Worm (Caenorhabditis elegans) whole organism, L2 larva: Measurements from ENCODE around the gene gln-5.

Experiments used
- C34F6.9 ChIP-seq: fragments of 150-350 bp; optimal IDR thresholded peaks from 2 replicates; lab custom pipeline; 2014; ENCODE audit warnings: missing biosample characterization, missing genetic modification characterization
- R02D3.7 ChIP-seq: fragments of 150-350 bp; optimal IDR thresholded peaks from 2 replicates; lab custom pipeline; 2014; ENCODE audit warnings: missing biosample characterization, missing genetic modification characterization
- ZK546.5 ChIP-seq: sonication (generic microtip); optimal IDR thresholded peaks from 2 replicates; lab custom pipeline; 2017; ENCODE audit warnings: missing biosample characterization, missing genetic modification characterization
- alr-1 ChIP-seq: fragments of 150-350 bp; optimal IDR thresholded peaks from 2 replicates; lab custom pipeline; 2014; ENCODE audit warnings: missing biosample characterization, missing genetic modification characterization
- aly-2 ChIP-seq: fragments of 150-350 bp; optimal IDR thresholded peaks from 2 replicates; lab custom pipeline; 2014; ENCODE audit warnings: missing biosample characterization, missing genetic modification characterization
- blmp-1 ChIP-seq: sonication (generic microtip); optimal IDR thresholded peaks from 2 replicates; lab custom pipeline; 2017; ENCODE audit warnings: missing genetic modification characterization, mild to moderate bottlenecking, missing compliant biosample characterization, antibody characterized with exemption, moderate library complexity; ENCODE audit not compliant: insufficient read depth
- ceh-16 ChIP-seq: fragments of 150-350 bp; optimal IDR thresholded peaks from 2 replicates; lab custom pipeline; 2014; ENCODE audit warnings: missing biosample characterization, missing genetic modification characterization
- ceh-82 ChIP-seq: fragments of 150-350 bp; optimal IDR thresholded peaks from 2 replicates; lab custom pipeline; 2014; ENCODE audit warnings: missing biosample characterization, missing genetic modification characterization
- elt-3 ChIP-seq: sonication (generic microtip); optimal IDR thresholded peaks from 2 replicates; lab custom pipeline; 2017; ENCODE audit warnings: missing biosample characterization, missing genetic modification characterization
- gmeb-1 ChIP-seq: fragments of 150-350 bp; optimal IDR thresholded peaks from 2 replicates; lab custom pipeline; 2014; ENCODE audit warnings: missing biosample characterization, missing genetic modification characterization
- lin-11 ChIP-seq: fragments of 150-350 bp; sonication (generic microtip); optimal IDR thresholded peaks from 2 replicates; lab custom pipeline; 2014; ENCODE audit warnings: missing biosample characterization, missing genetic modification characterization, inconsistent platforms, mixed read lengths
- lin-13 ChIP-seq: fragments of 150-350 bp; optimal IDR thresholded peaks from 2 replicates; lab custom pipeline; 2014; ENCODE audit warnings: missing biosample characterization, missing genetic modification reagents, missing genetic modification characterization
- lsy-2 ChIP-seq, 2 experiments: fragments of 150-350 bp in 1 of 2; sonication (generic microtip) in 1 of 2; optimal IDR thresholded peaks; 2 replicates each; lab custom pipeline; 2014 to 2017; ENCODE audit warnings: missing biosample characterization in 2 of 2, missing genetic modification characterization in 2 of 2
- mab-5 ChIP-seq: fragments of 150-350 bp; optimal IDR thresholded peaks from 2 replicates; lab custom pipeline; 2014; ENCODE audit warnings: missing biosample characterization, missing genetic modification characterization
- mdl-1 ChIP-seq, 2 experiments: fragments of 150-350 bp in 1 of 2; sonication (generic microtip) in 1 of 2; optimal IDR thresholded peaks; 2 replicates each; lab custom pipeline; 2017; ENCODE audit warnings: missing biosample characterization in 2 of 2, missing genetic modification characterization in 2 of 2
- nhr-10 ChIP-seq: sonication (generic microtip); optimal IDR thresholded peaks from 2 replicates; lab custom pipeline; 2017; ENCODE audit warnings: missing biosample characterization, missing genetic modification characterization
- nhr-11 ChIP-seq: fragments of 150-350 bp; optimal IDR thresholded peaks from 2 replicates; lab custom pipeline; 2014; ENCODE audit warnings: missing biosample characterization, missing genetic modification characterization
- nhr-12 ChIP-seq: fragments of 150-350 bp; optimal IDR thresholded peaks from 2 replicates; lab custom pipeline; 2014; ENCODE audit warnings: missing biosample characterization, missing genetic modification characterization
- nhr-129 ChIP-seq: fragments of 150-350 bp; optimal IDR thresholded peaks from 2 replicates; lab custom pipeline; 2014; ENCODE audit warnings: missing biosample characterization, missing genetic modification characterization
- nhr-21 ChIP-seq: fragments of 150-350 bp; optimal IDR thresholded peaks from 2 replicates; lab custom pipeline; 2014; ENCODE audit warnings: missing biosample characterization, missing genetic modification characterization
- nhr-237 ChIP-seq: fragments of 150-350 bp; optimal IDR thresholded peaks from 2 replicates; lab custom pipeline; 2014; ENCODE audit warnings: missing biosample characterization, missing genetic modification characterization
- nhr-77 ChIP-seq: fragments of 150-350 bp; optimal IDR thresholded peaks from 2 replicates; lab custom pipeline; 2014; ENCODE audit warnings: missing biosample characterization, missing genetic modification characterization
- peb-1 ChIP-seq: fragments of 150-350 bp; optimal IDR thresholded peaks from 2 replicates; lab custom pipeline; 2014; ENCODE audit warnings: missing biosample characterization, missing genetic modification characterization
- skn-1 ChIP-seq: sonication (generic microtip); optimal IDR thresholded peaks from 2 replicates; lab custom pipeline; 2017; ENCODE audit warnings: missing biosample characterization, missing genetic modification characterization
- sma-9 ChIP-seq, 2 experiments: fragments of 150-350 bp in 1 of 2; sonication (generic microtip) in 1 of 2; optimal IDR thresholded peaks; 2 replicates each; lab custom pipeline; 2014 to 2016; ENCODE audit warnings: missing genetic modification characterization in 2 of 2, mild to moderate bottlenecking in 1 of 2, missing biosample characterization in 1 of 2, missing compliant biosample characterization in 1 of 2, missing genetic modification reagents in 1 of 2, moderate library complexity in 1 of 2
- snpc-4 ChIP-seq: fragments of 150-350 bp; optimal IDR thresholded peaks from 2 replicates; lab custom pipeline; 2014; ENCODE audit warnings: missing biosample characterization, missing genetic modification characterization
- unc-55 ChIP-seq: fragments of 150-350 bp; sonication (generic microtip); optimal IDR thresholded peaks from 3 replicates; lab custom pipeline; 2014; ENCODE audit warnings: missing biosample characterization, missing genetic modification reagents, missing genetic modification characterization
- unc-62 ChIP-seq: fragments of 150-350 bp; optimal IDR thresholded peaks from 2 replicates; lab custom pipeline; 2014; ENCODE audit warnings: missing biosample characterization, missing genetic modification reagents, missing genetic modification characterization
- zag-1 ChIP-seq: fragments of 150-350 bp; optimal IDR thresholded peaks from 2 replicates; lab custom pipeline; 2014; ENCODE audit warnings: missing biosample characterization, missing genetic modification characterization
- ztf-11 ChIP-seq: sonication (generic microtip); optimal IDR thresholded peaks from 2 replicates; lab custom pipeline; 2017; ENCODE audit warnings: missing biosample characterization, missing genetic modification characterization

The gln-5 gene

ce11 chrIV:17278363-17278762 lies 4.9 kb upstream of the gln-5 start (continued):
- TF ChIP-seq nhr-21 (tag; lab: Kevin White, UChicago) (peak; percentile 96), lin-13 (GFP tag; lab: Kevin White, UChicago) (peak; percentile 95), mdl-1 (tag; optimal IDR thresholded peaks at IDR 0.05; lab: Kevin White, UChicago) (peak in 1 of 2 experiments; percentile 76), nhr-10 (tag; lab: Kevin White, UChicago) (peak; percentile 83), aly-2 (tag; lab: Kevin White, UChicago) (no peak), elt-3 (tag; lab: Kevin White, UChicago) (no peak), snpc-4 (tag; lab: Kevin White, UChicago) (peak; percentile 65), nhr-237 (tag; lab: Kevin White, UChicago) (peak; percentile 78), zag-1 (tag; lab: Kevin White, UChicago) (peak; percentile 96), ztf-11 (tag; lab: Kevin White, UChicago) (peak; percentile 35)
- TF ChIP-seq, all 48 proteins: peak for 38

ce11 chrIV:17277459-17278173 lies 4.2 kb upstream of the gln-5 start:
- no peak for TF ChIP-seq alr-1 (tag; lab: Kevin White, UChicago)
- TF ChIP-seq ztf-11 (tag; lab: Kevin White, UChicago) = no peak
- TF ChIP-seq lin-13 (GFP tag; lab: Kevin White, UChicago) = no peak
- TF ChIP-seq nhr-129 (tag; lab: Kevin White, UChicago) = peak; percentile 32
- TF ChIP-seq skn-1 (tag; lab: Kevin White, UChicago) = no peak
- TF ChIP-seq unc-55 (GFP tag; lab: Kevin White, UChicago) = peak; percentile 11
- TF ChIP-seq mab-5 (tag; lab: Kevin White, UChicago) = no peak

ce11 chrIV:17276705-17277458 lies 3.4 kb upstream of the gln-5 start, which contains the start of gene clec-196:
TSS of gene clec-196 (plus strand) at chrIV:17276956.
- TF ChIP-seq ceh-82 = no peak
- peak in 1 of 2 experiments; percentile 42 for TF ChIP-seq lsy-2 (tag; optimal IDR thresholded peaks at IDR 0.05; lab: Kevin White, UChicago)
- no peak for TF ChIP-seq nhr-77 (tag; lab: Kevin White, UChicago)
- TF ChIP-seq unc-55 (GFP tag; lab: Kevin White, UChicago) = no peak
- TF ChIP-seq lin-13 (GFP tag; lab: Kevin White, UChicago) = no peak
- no peak for TF ChIP-seq sma-9 (GFP tag; optimal IDR thresholded peaks at IDR 0.05; lab: Kevin White, UChicago)
- no peak for TF ChIP-seq sma-9 (tag; optimal IDR thresholded peaks at IDR 0.05; lab: Kevin White, UChicago)
- TF ChIP-seq nhr-21 (tag; lab: Kevin White, UChicago) = no peak
- no peak for TF ChIP-seq snpc-4 (tag; lab: Kevin White, UChicago)
- no peak for TF ChIP-seq zag-1 (tag; lab: Kevin White, UChicago)
- no peak for TF ChIP-seq lin-11 (tag; lab: Kevin White, UChicago)
- peak; percentile 22 for TF ChIP-seq C34F6.9
- TF ChIP-seq nhr-10 (tag; lab: Kevin White, UChicago) = no peak
- TF ChIP-seq nhr-12 = no peak
- TF ChIP-seq R02D3.7 (tag; lab: Kevin White, UChicago) = no peak
- TF ChIP-seq mab-5 (tag; lab: Kevin White, UChicago) = no peak
- TF ChIP-seq nhr-11 = no peak

ce11 chrIV:17275281-17275680 lies 1.8 kb upstream of the gln-5 start, which contains the start of gene lhfp-4:
TSS of gene lhfp-4 (plus strand) at chrIV:17275581.
- TF ChIP-seq unc-62 (GFP tag; lab: Kevin White, UChicago) (no peak), peb-1 (no peak), nhr-21 (tag; lab: Kevin White, UChicago) (no peak), ZK546.5 (tag; lab: Kevin White, UChicago) (no peak), nhr-10 (tag; lab: Kevin White, UChicago) (no peak), lin-11 (tag; lab: Kevin White, UChicago) (no peak), gmeb-1 (tag; lab: Kevin White, UChicago) (no peak), mab-5 (tag; lab: Kevin White, UChicago) (no peak), blmp-1 (tag; lab: Kevin White, UChicago) (no peak)

ce11 chrIV:17269702-17270101 lies 3.8 kb downstream of the gln-5 start:
- TF ChIP-seq ceh-16 (tag; lab: Kevin White, UChicago) = peak; percentile 17
- no peak for TF ChIP-seq nhr-129 (tag; lab: Kevin White, UChicago)
